Worm (Caenorhabditis elegans): ENCODE data around the gene tap-1.

tap-1 gene

DNA sequence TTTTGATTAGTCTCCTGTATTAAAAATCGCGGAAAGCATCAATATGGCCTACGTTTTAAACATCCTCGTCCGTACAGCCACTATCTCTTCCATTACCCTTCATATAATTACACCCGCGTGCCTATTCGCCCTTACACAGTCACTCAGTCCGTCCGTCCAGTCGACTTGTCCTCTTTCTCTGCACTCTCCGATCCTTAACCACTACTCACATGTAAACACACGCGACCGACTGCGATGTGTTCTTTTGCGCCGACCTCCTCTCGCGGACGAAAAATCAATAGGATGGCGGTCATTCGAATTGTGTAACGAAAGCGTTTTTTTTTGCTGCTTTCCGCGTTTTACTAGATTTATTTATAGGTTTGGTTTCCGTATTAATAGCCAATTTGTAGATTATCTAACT, 13.3 kb downstream of the tap-1 start, which contains the start of gene eor-2 (continued):
- TF ChIP-seq T26A5.8 (tag; optimal IDR thresholded peaks at IDR 0.05) (no peak), F57A8.1 (GFP tag; optimal IDR thresholded peaks at IDR 0.05) (no peak), lsy-27 (tag; optimal IDR thresholded peaks at IDR 0.05; ENCODE audit: borderline replicate concordance, insufficient read depth) (no peak), nhr-80 (tag; optimal IDR thresholded peaks at IDR 0.05) (peak; percentile 92), pha-4 (tag; optimal IDR thresholded peaks at IDR 0.05) (peak; percentile 32), T07F8.4 (tag; optimal IDR thresholded peaks at IDR 0.05) (no peak), D2030.7 (GFP tag; IDR thresholded peaks at IDR 0.05) (no peak), ekl-4 (GFP tag; IDR thresholded peaks at IDR 0.05) (no peak), lin-40 (tag; optimal IDR thresholded peaks at IDR 0.05) (peak; percentile 58), sea-2 (GFP tag; IDR thresholded peaks at IDR 0.05) (no peak), lin-26 (GFP tag; IDR thresholded peaks at IDR 0.05) (no peak), ztf-3 (GFP tag; optimal IDR thresholded peaks at IDR 0.05) (no peak), sdz-38 (tag; optimal IDR thresholded peaks at IDR 0.05) (no peak), bed-2 (GFP tag; IDR thresholded peaks at IDR 0.05) (no peak), F57C9.4 (tag; optimal IDR thresholded peaks at IDR 0.05) (no peak), lag-1 (GFP tag; IDR thresholded peaks at IDR 0.05) (no peak), ama-1 (optimal IDR thresholded peaks at IDR 0.05) (no peak), ama-1 (GFP tag; optimal IDR thresholded peaks at IDR 0.05) (no peak), hmg-1.2 (GFP tag; IDR thresholded peaks at IDR 0.05) (peak; percentile 51; the same call in 1 of the 2 replicates), madf-6 (GFP tag; IDR thresholded peaks at IDR 0.05) (no peak), pbrm-1 (GFP tag; IDR thresholded peaks at IDR 0.05) (no peak; the same call in 1 of the 2 replicates), hmg-20 (GFP tag; IDR thresholded peaks at IDR 0.05) (no peak), ceh-27 (GFP tag; optimal IDR thresholded peaks at IDR 0.05) (peak; percentile 69), ztf-26 (tag; optimal IDR thresholded peaks at IDR 0.05) (peak; percentile 2), ceh-58 (GFP tag; IDR thresholded peaks at IDR 0.05) (no peak), lir-1 (GFP tag; conservative IDR thresholded peaks at IDR 0.05) (peak; percentile 47), mel-28 (tag; optimal IDR thresholded peaks at IDR 0.05; ENCODE audit: borderline replicate concordance) (no peak), cebp-1 (GFP tag; IDR thresholded peaks at IDR 0.05) (no peak), cebp-1 (tag; optimal IDR thresholded peaks at IDR 0.05) (no peak), ceh-40 (GFP tag; IDR thresholded peaks at IDR 0.05) (no peak), F23B12.7 (tag; optimal IDR thresholded peaks at IDR 0.05; ENCODE audit: insufficient read depth) (peak; percentile 15), efl-1 (GFP tag; optimal IDR thresholded peaks at IDR 0.05) (no peak), mcd-1 (GFP tag; IDR thresholded peaks at IDR 0.05) (0 out of 2 replicates have a peak, but pooled peaks have one; percentile 27), F37B4.10 (GFP tag; IDR thresholded peaks at IDR 0.05) (no peak), xnd-1 (tag; optimal IDR thresholded peaks at IDR 0.05) (no peak), zfh-2 (GFP tag; conservative IDR thresholded peaks at IDR 0.05) (no peak), egl-44 (GFP tag; IDR thresholded peaks at IDR 0.05) (0 out of 2 replicates have a peak, but pooled peaks have one; percentile 18), attf-5 (GFP tag; optimal IDR thresholded peaks at IDR 0.05) (peak; percentile 74), rcor-1 (GFP tag; IDR thresholded peaks at IDR 0.05) (0 out of 2 replicates have a peak, but pooled peaks have one; percentile 33), madf-8 (GFP tag; conservative IDR thresholded peaks at IDR 0.05) (no peak), snpc-1.3 (tag; optimal IDR thresholded peaks at IDR 0.05; ENCODE audit: insufficient read depth) (peak; percentile 5), hsf-1 (GFP tag; IDR thresholded peaks at IDR 0.05) (no peak), nhr-120 (GFP tag; IDR thresholded peaks at IDR 0.05) (no peak), bed-1 (GFP tag; IDR thresholded peaks at IDR 0.05) (no peak), F49E8.2 (tag; optimal IDR thresholded peaks at IDR 0.05; ENCODE audit: insufficient read depth) (no peak), F39B2.1 (GFP tag; IDR thresholded peaks at IDR 0.05) (no peak), nfyb-1 (GFP tag; IDR thresholded peaks at IDR 0.05) (no peak), mes-4 (tag; optimal IDR thresholded peaks at IDR 0.05) (no peak), aptf-3 (GFP tag; IDR thresholded peaks at IDR 0.05) (no peak), zim-3 (tag; optimal IDR thresholded peaks at IDR 0.05) (no peak)
